Fruit fly (Drosophila melanogaster) Kc167 (cell line): ENCODE results near the gene CG43235.

ENCODE experiments used
- Myc ChIP-seq: fragments of >200 bp; optimal IDR thresholded peaks from 2 replicates; lab custom pipeline; 2017; ENCODE audit warnings: missing external identifiers
- Sin3A ChIP-seq: fragments of >200 bp; optimal IDR thresholded peaks from 2 replicates; lab custom pipeline; 2018; ENCODE audit warnings: missing external identifiers
- insv ChIP-seq: fragments of >200 bp; optimal IDR thresholded peaks from 3 replicates; lab custom pipeline; 2018; ENCODE audit warnings: missing external identifiers
- psq ChIP-seq: fragments of >200 bp; optimal IDR thresholded peaks from 2 replicates; lab custom pipeline; 2017; ENCODE audit warnings: missing external identifiers

- TF ChIP-seq Myc (lab: Kevin White, UChicago) (no peak), insv (no peak), psq (lab: Kevin White, UChicago) (no peak), Sin3A (no peak)
These were observed 17.6 kb upstream of the CG43235 start, which contains the start of gene Slob for dm6 chr2L:7675028-7675749.
